Fruit fly (Drosophila melanogaster): ENCODE results near the gene PolG1.

Gene PolG1

dm6 chr2L:13811323-13811722, 16.2 kb downstream of the PolG1 start, which contains the start of the genes Adat1 and CG16865:
TSS of gene Adat1 (minus strand) at chr2L:13811474.
TSS of gene CG16865 (plus strand) at chr2L:13811522.
- TF ChIP-seq D19B (GFP tag; optimal IDR thresholded peaks at IDR 0.05) (no peak), CG15696 (tag; optimal IDR thresholded peaks at IDR 0.05) (peak; percentile 21), MESR4 (GFP tag; optimal IDR thresholded peaks at IDR 0.05) (peak; percentile 46), Lhr (GFP tag; optimal IDR thresholded peaks at IDR 0.05) (peak; percentile 14), BEAF-32 (GFP tag; optimal IDR thresholded peaks at IDR 0.05) (peak; percentile 53), Med (GFP tag) (peak; percentile 67), CrebB (tag; optimal IDR thresholded peaks at IDR 0.05) (no peak), eve (GFP tag; optimal IDR thresholded peaks at IDR 0.05) (no peak), tna (GFP tag; IDR thresholded peaks at IDR 0.05; ENCODE audit: partially characterized antibody) (peak; percentile 36; the same call in 1 of the 2 replicates), CG18599 (GFP tag; optimal IDR thresholded peaks at IDR 0.05) (no peak), CTCF (GFP tag; optimal IDR thresholded peaks at IDR 0.05) (no peak), inv (GFP tag; IDR thresholded peaks at IDR 0.05; ENCODE audit: partially characterized antibody) (peak; percentile 12; the same call in 1 of the 2 replicates), Bgb (GFP tag; IDR thresholded peaks at IDR 0.05; ENCODE audit: partially characterized antibody) (peak; percentile 58), CG7271 (tag; optimal IDR thresholded peaks at IDR 0.05) (no peak), H2.0 (GFP tag; IDR thresholded peaks at IDR 0.05) (no peak), trem (tag; optimal IDR thresholded peaks at IDR 0.05) (peak; percentile 36), CG14710 (tag; optimal IDR thresholded peaks at IDR 0.05) (peak; percentile 35), CG11560 (tag; IDR thresholded peaks at IDR 0.05) (peak; percentile 98), CG17186 (GFP tag; optimal IDR thresholded peaks at IDR 0.05) (peak; percentile 26), CG1647 (GFP tag; optimal IDR thresholded peaks at IDR 0.05) (no peak), seq (GFP tag; IDR thresholded peaks at IDR 0.05) (no peak), chinmo (GFP tag; IDR thresholded peaks at IDR 0.05; ENCODE audit: partially characterized antibody) (0 out of 4 replicates have a peak, but pooled peaks have one; percentile 66), hbn (GFP tag; IDR thresholded peaks at IDR 0.05; ENCODE audit: partially characterized antibody) (peak; percentile 61), E2f2 (GFP tag; IDR thresholded peaks at IDR 0.05) (peak; percentile 41), Fer1 (GFP tag; optimal IDR thresholded peaks at IDR 0.05) (peak; percentile 21), CG15514 (GFP tag; optimal IDR thresholded peaks at IDR 0.05) (peak; percentile 58), CG16813 (GFP tag; IDR thresholded peaks at IDR 0.05; ENCODE audit: partially characterized antibody) (peak; percentile 54; the same call in 2 of the 3 replicates), pzg (GFP tag; optimal IDR thresholded peaks at IDR 0.05) (peak; percentile 67), CG14860 (GFP tag; IDR thresholded peaks at IDR 0.05; ENCODE audit: partially characterized antibody) (peak; percentile 56; the same call in 2 of the 3 replicates), gt (GFP tag; IDR thresholded peaks at IDR 0.05) (no peak), CG9797 (GFP tag; optimal IDR thresholded peaks at IDR 0.05) (peak; percentile 76), bbx (GFP tag; IDR thresholded peaks at IDR 0.05; ENCODE audit: partially characterized antibody) (peak; percentile 47; the same call in 1 of the 2 replicates), HLH4C (GFP tag; IDR thresholded peaks at IDR 0.05; ENCODE audit: partially characterized antibody) (peak; percentile 38; the same call in 1 of the 3 replicates), onecut (GFP tag; IDR thresholded peaks at IDR 0.05) (peak; percentile 87), CG34224 (GFP tag; IDR thresholded peaks at IDR 0.05; ENCODE audit: partially characterized antibody) (peak; percentile 57), Dp (GFP tag; optimal IDR thresholded peaks at IDR 0.05) (peak; percentile 32), CG10267 (tag; optimal IDR thresholded peaks at IDR 0.05) (peak; percentile 23), knrl (GFP tag; IDR thresholded peaks at IDR 0.05; ENCODE audit: partially characterized antibody) (0 out of 3 replicates have a peak, but pooled peaks have one; percentile 15), Pdp1 (GFP tag; optimal IDR thresholded peaks at IDR 0.05) (peak in 1 of 2 experiments; percentile 74), CG7963 (GFP tag; IDR thresholded peaks at IDR 0.05; ENCODE audit: partially characterized antibody) (peak; percentile 56; the same call in 1 of the 3 replicates), Xrp1 (GFP tag; IDR thresholded peaks at IDR 0.05) (no peak), zen2 (GFP tag; IDR thresholded peaks at IDR 0.05; ENCODE audit: partially characterized antibody) (peak; percentile 42; the same call in 1 of the 3 replicates), vnd (GFP tag; IDR thresholded peaks at IDR 0.05; ENCODE audit: partially characterized antibody) (0 out of 3 replicates have a peak, but pooled peaks have one; percentile 10), gro (GFP tag; optimal IDR thresholded peaks at IDR 0.05) (peak; percentile 15), stwl (tag; optimal IDR thresholded peaks at IDR 0.05) (peak; percentile 87), nerfin-2 (GFP tag; IDR thresholded peaks at IDR 0.05; ENCODE audit: partially characterized antibody) (peak; percentile 25; the same call in 1 of the 2 replicates), Hey (tag; optimal IDR thresholded peaks at IDR 0.05) (no peak)

Data from whole organism, embryonic.